Worm (Caenorhabditis elegans) whole organism, late embryonic: Measurements from ENCODE around the gene clec-197.

Experiments
- C38D4.7 ChIP-seq: fragments of 200-800 bp; sonication (Bioruptor generic); optimal IDR thresholded peaks from 2 replicates; lab custom pipeline; 2018; ENCODE audit warnings: mild to moderate bottlenecking, missing genetic modification characterization, moderate library complexity, missing compliant biosample characterization
- T23F11.4 ChIP-seq: fragments of 200-800 bp; sonication (Bioruptor generic); optimal IDR thresholded peaks from 2 replicates; lab custom pipeline; 2018; ENCODE audit warnings: mild to moderate bottlenecking, missing genetic modification characterization, missing compliant biosample characterization
- Y22D7AL.16 ChIP-seq: sonication (generic microtip); optimal IDR thresholded peaks from 2 replicates; lab custom pipeline; 2016; ENCODE audit warnings: missing genetic modification characterization, missing compliant biosample characterization
- ahr-1 ChIP-seq: sonication (generic microtip); optimal IDR thresholded peaks from 2 replicates; lab custom pipeline; 2016; ENCODE audit warnings: missing genetic modification characterization, missing compliant biosample characterization
- ama-1 ChIP-seq: fragments of 150-350 bp; optimal IDR thresholded peaks from 2 replicates; lab custom pipeline; 2014
- ceh-19 ChIP-seq: fragments of 200-800 bp; sonication (Bioruptor generic); optimal IDR thresholded peaks from 2 replicates; lab custom pipeline; 2018; ENCODE audit warnings: mild to moderate bottlenecking, missing genetic modification characterization, missing compliant biosample characterization
- ceh-22 ChIP-seq: sonication (generic microtip); optimal IDR thresholded peaks from 2 replicates; lab custom pipeline; 2017; ENCODE audit warnings: missing biosample characterization, missing genetic modification characterization
- ceh-24 ChIP-seq: sonication (generic microtip); optimal IDR thresholded peaks from 2 replicates; lab custom pipeline; 2016; ENCODE audit warnings: mild to moderate bottlenecking, missing genetic modification characterization, missing compliant biosample characterization
- ceh-30 ChIP-seq: fragments of 150-350 bp; optimal IDR thresholded peaks from 2 replicates; lab custom pipeline; 2014; ENCODE audit warnings: missing biosample characterization, missing genetic modification characterization
- ceh-31 ChIP-seq: sonication (generic microtip); optimal IDR thresholded peaks from 2 replicates; lab custom pipeline; 2016; ENCODE audit warnings: missing genetic modification characterization, missing compliant biosample characterization
- ceh-34 ChIP-seq: sonication (generic microtip); optimal IDR thresholded peaks from 2 replicates; lab custom pipeline; 2016; ENCODE audit warnings: mild to moderate bottlenecking, missing genetic modification characterization, missing compliant biosample characterization
- ceh-45 ChIP-seq: fragments of 200-800 bp; sonication (Bioruptor generic); IDR thresholded peaks from 2 replicates; pipeline ENCODE4 v1.3.6; 2022; ENCODE audit warnings: missing genetic modification reagents, missing genetic modification characterization, missing compliant biosample characterization
- ceh-48 ChIP-seq: sonication (generic microtip); optimal IDR thresholded peaks from 2 replicates; lab custom pipeline; 2016; ENCODE audit warnings: missing genetic modification characterization, inconsistent platforms, missing compliant biosample characterization
- ceh-6 ChIP-seq: fragments of 200-800 bp; sonication (Bioruptor generic); optimal IDR thresholded peaks from 2 replicates; lab custom pipeline; 2018; ENCODE audit warnings: mild to moderate bottlenecking, missing genetic modification characterization, missing compliant biosample characterization
- ceh-9 ChIP-seq: sonication (generic microtip); optimal IDR thresholded peaks from 2 replicates; lab custom pipeline; 2016; ENCODE audit warnings: mild to moderate bottlenecking, missing genetic modification characterization, inconsistent platforms, missing compliant biosample characterization
- dmd-4 ChIP-seq: sonication (generic microtip); optimal IDR thresholded peaks from 2 replicates; lab custom pipeline; 2016; ENCODE audit warnings: borderline replicate concordance, missing genetic modification characterization, missing compliant biosample characterization
- elt-2 ChIP-seq: sonication (generic microtip); optimal IDR thresholded peaks from 2 replicates; lab custom pipeline; 2016; ENCODE audit warnings: missing genetic modification reagents, missing genetic modification characterization, missing compliant biosample characterization
- ets-4 ChIP-seq: sonication (generic microtip); optimal IDR thresholded peaks from 2 replicates; lab custom pipeline; 2016; ENCODE audit warnings: missing genetic modification characterization, missing compliant biosample characterization
- eyg-1 ChIP-seq: sonication (generic microtip); optimal IDR thresholded peaks from 2 replicates; lab custom pipeline; 2016; ENCODE audit warnings: missing genotype, missing genetic modification characterization, missing compliant biosample characterization
- fax-1 ChIP-seq: sonication (generic microtip); optimal IDR thresholded peaks from 2 replicates; lab custom pipeline; 2016; ENCODE audit warnings: missing genotype, missing genetic modification characterization, missing compliant biosample characterization
- fkh-10 ChIP-seq: fragments of 150-350 bp; optimal IDR thresholded peaks from 2 replicates; lab custom pipeline; 2014; ENCODE audit warnings: missing biosample characterization, missing genetic modification reagents, missing genetic modification characterization
- hlh-13 ChIP-seq: fragments of 200-800 bp; sonication (Bioruptor generic); optimal IDR thresholded peaks from 2 replicates; lab custom pipeline; 2018; ENCODE audit warnings: mild to moderate bottlenecking, missing genetic modification characterization, missing compliant biosample characterization
- hlh-15 ChIP-seq: sonication (generic microtip); optimal IDR thresholded peaks from 2 replicates; lab custom pipeline; 2016; ENCODE audit warnings: missing genetic modification characterization, missing compliant biosample characterization
- hlh-30 ChIP-seq: sonication (generic microtip); optimal IDR thresholded peaks from 2 replicates; lab custom pipeline; 2017; ENCODE audit warnings: antibody characterized with exemption, missing genetic modification characterization, missing compliant biosample characterization; ENCODE audit not compliant: insufficient read depth
- nhr-11 ChIP-seq: fragments of 150-350 bp; optimal IDR thresholded peaks from 2 replicates; lab custom pipeline; 2014; ENCODE audit warnings: missing biosample characterization, missing genetic modification characterization
- nhr-232 ChIP-seq: sonication (generic microtip); optimal IDR thresholded peaks from 2 replicates; lab custom pipeline; 2016; ENCODE audit warnings: missing genetic modification characterization, missing compliant biosample characterization
- pat-9 ChIP-seq: fragments of 200-800 bp; sonication (Bioruptor generic); optimal IDR thresholded peaks from 2 replicates; lab custom pipeline; 2018; ENCODE audit warnings: mild to moderate bottlenecking, missing genetic modification characterization, moderate library complexity, missing compliant biosample characterization
- sdc-2 ChIP-seq: sonication (generic microtip); optimal IDR thresholded peaks from 2 replicates; lab custom pipeline; 2016; ENCODE audit warnings: missing genotype, missing genetic modification characterization, missing compliant biosample characterization
- sox-2 ChIP-seq: fragments of 200-800 bp; sonication (Bioruptor generic); IDR thresholded peaks from 2 replicates; pipeline ENCODE4 v1.3.6; 2022; ENCODE audit warnings: missing genetic modification reagents, missing genetic modification characterization, missing compliant biosample characterization
- tbx-7 ChIP-seq: sonication (generic microtip); optimal IDR thresholded peaks from 2 replicates; lab custom pipeline; 2016; ENCODE audit warnings: missing genotype, missing genetic modification characterization, missing compliant biosample characterization
- ttx-3 ChIP-seq: sonication (generic microtip); optimal IDR thresholded peaks from 2 replicates; lab custom pipeline; 2016; ENCODE audit warnings: missing genetic modification reagents, missing genetic modification characterization, missing compliant biosample characterization
- unc-42 ChIP-seq: sonication (generic microtip); optimal IDR thresholded peaks from 2 replicates; lab custom pipeline; 2016; ENCODE audit warnings: missing genotype, missing genetic modification characterization, missing compliant biosample characterization
- unc-86 ChIP-seq: sonication (generic microtip); optimal IDR thresholded peaks from 2 replicates; lab custom pipeline; 2016; ENCODE audit warnings: missing genetic modification characterization, missing compliant biosample characterization
- ztf-16 ChIP-seq: sonication (generic microtip); optimal IDR thresholded peaks from 2 replicates; lab custom pipeline; 2017; ENCODE audit warnings: missing genetic modification characterization, missing compliant biosample characterization

clec-197 gene

ce11 chrIV:17382029-17382428 is 35.5 kb upstream of the clec-197 start, which contains the start of gene C30H6.8:
Gene C30H6.8 (plus strand): TSS chrIV:17382329.
- TF ChIP-seq unc-86 (tag; lab: Kevin White, UChicago) (no peak), ets-4 (tag; lab: Kevin White, UChicago) (no peak), nhr-11 (tag; lab: Kevin White, UChicago) (no peak), hlh-15 (tag; lab: Kevin White, UChicago) (no peak), hlh-13 (GFP tag; lab: Kevin White, UChicago) (no peak), eyg-1 (tag; lab: Kevin White, UChicago) (no peak), fax-1 (tag; lab: Kevin White, UChicago) (no peak), Y22D7AL.16 (tag; lab: Kevin White, UChicago) (no peak), fkh-10 (no peak), T23F11.4 (GFP tag; lab: Kevin White, UChicago) (no peak)

ce11 chrIV:17380061-17380680 is 33.7 kb upstream of the clec-197 start, which contains the start of the genes C30H6.9 and dlat-2:
Gene C30H6.9 (minus strand): TSS chrIV:17380170.
Gene dlat-2 (plus strand): TSS chrIV:17380626.
- no peak for TF ChIP-seq hlh-30 (tag; lab: Kevin White, UChicago)
- TF ChIP-seq ceh-31 (tag; lab: Kevin White, UChicago), result peak; percentile 31

ce11 chrIV:17376127-17376526 is 29.6 kb upstream of the clec-197 start, which contains the start of gene haf-1:
Gene haf-1 (plus strand): TSS chrIV:17376427.
- TF ChIP-seq ceh-48 (tag; lab: Kevin White, UChicago) (no peak), tbx-7 (tag; lab: Kevin White, UChicago) (no peak)

ce11 chrIV:17371469-17371868 is 25.0 kb upstream of the clec-197 start, which contains the start of gene C30H6.5:
Gene C30H6.5 (plus strand): TSS chrIV:17371769.
- TF ChIP-seq dmd-4 (tag; lab: Kevin White, UChicago), result no peak
- no peak for TF ChIP-seq tbx-7 (tag; lab: Kevin White, UChicago)
- no peak for TF ChIP-seq sdc-2 (tag; lab: Kevin White, UChicago)
- no peak for TF ChIP-seq hlh-13 (GFP tag; lab: Kevin White, UChicago)
- TF ChIP-seq ceh-30 (tag; lab: Kevin White, UChicago), result no peak
- TF ChIP-seq ztf-16 (tag; lab: Kevin White, UChicago), result no peak
- no peak for TF ChIP-seq pat-9 (tag; lab: Kevin White, UChicago)
- TF ChIP-seq ama-1 (lab: Kevin White, UChicago), result no peak
- no peak for TF ChIP-seq ets-4 (tag; lab: Kevin White, UChicago)
- TF ChIP-seq elt-2 (tag; lab: Kevin White, UChicago), result no peak
- no peak for TF ChIP-seq ceh-9 (tag; lab: Kevin White, UChicago)
- no peak for TF ChIP-seq ceh-45 (GFP tag; lab: Robert Waterston, UW)
- TF ChIP-seq ceh-24, result no peak
- no peak for TF ChIP-seq ceh-19 (GFP tag; lab: Kevin White, UChicago)
- TF ChIP-seq T23F11.4 (GFP tag; lab: Kevin White, UChicago), result no peak
- no peak for TF ChIP-seq nhr-232 (tag; lab: Kevin White, UChicago)
- TF ChIP-seq Y22D7AL.16 (tag; lab: Kevin White, UChicago), result no peak
- TF ChIP-seq ceh-22 (tag; lab: Kevin White, UChicago), result no peak
- TF ChIP-seq ttx-3 (tag; lab: Kevin White, UChicago), result no peak

ce11 chrIV:17368292-17368691 is 21.8 kb upstream of the clec-197 start, which contains the start of gene trh-1:
Gene trh-1 (plus strand): TSS chrIV:17368592.
- TF ChIP-seq sox-2 (GFP tag; lab: Robert Waterston, UW) (no peak), unc-42 (tag; lab: Kevin White, UChicago) (no peak), dmd-4 (tag; lab: Kevin White, UChicago) (no peak), ceh-34 (tag; lab: Kevin White, UChicago) (no peak), C38D4.7 (GFP tag; lab: Kevin White, UChicago) (no peak), ceh-6 (GFP tag; lab: Kevin White, UChicago) (no peak), eyg-1 (tag; lab: Kevin White, UChicago) (no peak), ceh-19 (GFP tag; lab: Kevin White, UChicago) (no peak), ceh-48 (tag; lab: Kevin White, UChicago) (no peak), ahr-1 (tag; lab: Kevin White, UChicago) (no peak)
- TF ChIP-seq, all 69 proteins: peak for 0
